Worm (Caenorhabditis elegans) whole organism, L2 larva: ENCODE results near the gene clec-219.

Source experiments
- C34F6.9 ChIP-seq: fragments of 150-350 bp; optimal IDR thresholded peaks from 2 replicates; lab custom pipeline; 2014; ENCODE audit warnings: missing biosample characterization, missing genetic modification characterization
- F13H6.1 ChIP-seq: sonication (generic microtip); optimal IDR thresholded peaks from 2 replicates; lab custom pipeline; 2016; ENCODE audit warnings: missing genetic modification characterization, missing compliant biosample characterization
- R02D3.7 ChIP-seq: fragments of 150-350 bp; optimal IDR thresholded peaks from 2 replicates; lab custom pipeline; 2014; ENCODE audit warnings: missing biosample characterization, missing genetic modification characterization
- Y55F3AM.14 ChIP-seq: fragments of 200-800 bp; sonication (Bioruptor generic); optimal IDR thresholded peaks from 2 replicates; lab custom pipeline; 2018; ENCODE audit warnings: mild to moderate bottlenecking, missing genetic modification characterization, missing compliant biosample characterization
- ZK546.5 ChIP-seq: sonication (generic microtip); optimal IDR thresholded peaks from 2 replicates; lab custom pipeline; 2017; ENCODE audit warnings: missing biosample characterization, missing genetic modification characterization
- alr-1 ChIP-seq: fragments of 150-350 bp; optimal IDR thresholded peaks from 2 replicates; lab custom pipeline; 2014; ENCODE audit warnings: missing biosample characterization, missing genetic modification characterization
- ama-1 ChIP-seq: fragments of 150-350 bp; optimal IDR thresholded peaks from 2 replicates; lab custom pipeline; 2018; ENCODE audit warnings: inconsistent platforms
- blmp-1 ChIP-seq: sonication (generic microtip); optimal IDR thresholded peaks from 2 replicates; lab custom pipeline; 2017; ENCODE audit warnings: missing genetic modification characterization, mild to moderate bottlenecking, missing compliant biosample characterization, antibody characterized with exemption, moderate library complexity; ENCODE audit not compliant: insufficient read depth
- crh-2 ChIP-seq: sonication (generic microtip); optimal IDR thresholded peaks from 2 replicates; lab custom pipeline; 2017; ENCODE audit warnings: missing biosample characterization, missing genetic modification characterization
- dmd-4 ChIP-seq: sonication (generic microtip); optimal IDR thresholded peaks from 2 replicates; lab custom pipeline; 2017; ENCODE audit warnings: missing biosample characterization, missing genetic modification characterization
- egl-27 ChIP-seq: sonication (generic microtip); optimal IDR thresholded peaks from 3 replicates; lab custom pipeline; 2017; ENCODE audit warnings: missing biosample characterization, missing genetic modification reagents, missing genetic modification characterization
- elt-1 ChIP-seq: fragments of 150-350 bp; optimal IDR thresholded peaks from 2 replicates; lab custom pipeline; 2014; ENCODE audit warnings: missing biosample characterization, missing genetic modification characterization
- elt-3 ChIP-seq: sonication (generic microtip); optimal IDR thresholded peaks from 2 replicates; lab custom pipeline; 2017; ENCODE audit warnings: missing biosample characterization, missing genetic modification characterization
- fos-1 ChIP-seq: fragments of 150-350 bp; optimal IDR thresholded peaks from 2 replicates; lab custom pipeline; 2014; ENCODE audit warnings: missing biosample characterization, missing genetic modification characterization
- gmeb-1 ChIP-seq: fragments of 150-350 bp; optimal IDR thresholded peaks from 2 replicates; lab custom pipeline; 2014; ENCODE audit warnings: missing biosample characterization, missing genetic modification characterization
- lin-13 ChIP-seq: fragments of 150-350 bp; optimal IDR thresholded peaks from 2 replicates; lab custom pipeline; 2014; ENCODE audit warnings: missing biosample characterization, missing genetic modification reagents, missing genetic modification characterization
- lin-39 ChIP-seq: fragments of 150-350 bp; optimal IDR thresholded peaks from 2 replicates; lab custom pipeline; 2014; ENCODE audit warnings: missing biosample characterization, missing genetic modification reagents, missing genetic modification characterization
- lsy-2 ChIP-seq, 2 experiments: fragments of 150-350 bp in 1 of 2; sonication (generic microtip) in 1 of 2; optimal IDR thresholded peaks; 2 replicates each; lab custom pipeline; 2014 to 2017; ENCODE audit warnings: missing biosample characterization in 2 of 2, missing genetic modification characterization in 2 of 2
- mab-5 ChIP-seq: fragments of 150-350 bp; optimal IDR thresholded peaks from 2 replicates; lab custom pipeline; 2014; ENCODE audit warnings: missing biosample characterization, missing genetic modification characterization
- mdl-1 ChIP-seq, 2 experiments: fragments of 150-350 bp in 1 of 2; sonication (generic microtip) in 1 of 2; optimal IDR thresholded peaks; 2 replicates each; lab custom pipeline; 2017; ENCODE audit warnings: missing biosample characterization in 2 of 2, missing genetic modification characterization in 2 of 2
- nhr-10 ChIP-seq: sonication (generic microtip); optimal IDR thresholded peaks from 2 replicates; lab custom pipeline; 2017; ENCODE audit warnings: missing biosample characterization, missing genetic modification characterization
- nhr-11 ChIP-seq: fragments of 150-350 bp; optimal IDR thresholded peaks from 2 replicates; lab custom pipeline; 2014; ENCODE audit warnings: missing biosample characterization, missing genetic modification characterization
- nhr-12 ChIP-seq: fragments of 150-350 bp; optimal IDR thresholded peaks from 2 replicates; lab custom pipeline; 2014; ENCODE audit warnings: missing biosample characterization, missing genetic modification characterization
- nhr-129 ChIP-seq: fragments of 150-350 bp; optimal IDR thresholded peaks from 2 replicates; lab custom pipeline; 2014; ENCODE audit warnings: missing biosample characterization, missing genetic modification characterization
- nhr-21 ChIP-seq: fragments of 150-350 bp; optimal IDR thresholded peaks from 2 replicates; lab custom pipeline; 2014; ENCODE audit warnings: missing biosample characterization, missing genetic modification characterization
- nhr-23 ChIP-seq: fragments of 150-350 bp; optimal IDR thresholded peaks from 2 replicates; lab custom pipeline; 2014; ENCODE audit warnings: missing biosample characterization, missing genetic modification reagents, missing genetic modification characterization
- nhr-25 ChIP-seq: fragments of 150-350 bp; sonication (generic microtip); optimal IDR thresholded peaks from 3 replicates; lab custom pipeline; 2014; ENCODE audit warnings: missing biosample characterization, missing genetic modification characterization
- nhr-6 ChIP-seq: fragments of 150-350 bp; optimal IDR thresholded peaks from 2 replicates; lab custom pipeline; 2014; ENCODE audit warnings: missing biosample characterization, missing genetic modification characterization
- nhr-77 ChIP-seq: fragments of 150-350 bp; optimal IDR thresholded peaks from 2 replicates; lab custom pipeline; 2014; ENCODE audit warnings: missing biosample characterization, missing genetic modification characterization
- peb-1 ChIP-seq: fragments of 150-350 bp; optimal IDR thresholded peaks from 2 replicates; lab custom pipeline; 2014; ENCODE audit warnings: missing biosample characterization, missing genetic modification characterization
- sem-4 ChIP-seq: fragments of 150-350 bp; optimal IDR thresholded peaks from 2 replicates; lab custom pipeline; 2014; ENCODE audit warnings: missing biosample characterization, missing genetic modification reagents, missing genetic modification characterization
- sma-3 ChIP-seq: sonication (generic microtip); optimal IDR thresholded peaks from 2 replicates; lab custom pipeline; 2016; ENCODE audit warnings: missing genetic modification reagents, missing genetic modification characterization, missing compliant biosample characterization
- sma-9 ChIP-seq, 2 experiments: fragments of 150-350 bp in 1 of 2; sonication (generic microtip) in 1 of 2; optimal IDR thresholded peaks; 2 replicates each; lab custom pipeline; 2014 to 2016; ENCODE audit warnings: missing genetic modification characterization in 2 of 2, mild to moderate bottlenecking in 1 of 2, missing biosample characterization in 1 of 2, missing compliant biosample characterization in 1 of 2, missing genetic modification reagents in 1 of 2, moderate library complexity in 1 of 2
- snpc-4 ChIP-seq: fragments of 150-350 bp; optimal IDR thresholded peaks from 2 replicates; lab custom pipeline; 2014; ENCODE audit warnings: missing biosample characterization, missing genetic modification characterization
- unc-39 ChIP-seq: fragments of 150-350 bp; optimal IDR thresholded peaks from 2 replicates; lab custom pipeline; 2014; ENCODE audit warnings: missing biosample characterization, missing genetic modification characterization
- unc-55 ChIP-seq: fragments of 150-350 bp; sonication (generic microtip); optimal IDR thresholded peaks from 3 replicates; lab custom pipeline; 2014; ENCODE audit warnings: missing biosample characterization, missing genetic modification reagents, missing genetic modification characterization
- zag-1 ChIP-seq: fragments of 150-350 bp; optimal IDR thresholded peaks from 2 replicates; lab custom pipeline; 2014; ENCODE audit warnings: missing biosample characterization, missing genetic modification characterization
- ztf-11 ChIP-seq: sonication (generic microtip); optimal IDR thresholded peaks from 2 replicates; lab custom pipeline; 2017; ENCODE audit warnings: missing biosample characterization, missing genetic modification characterization
- ztf-4 ChIP-seq: fragments of 150-350 bp; optimal IDR thresholded peaks from 2 replicates; lab custom pipeline; 2014; ENCODE audit warnings: missing biosample characterization, missing genetic modification characterization

clec-219 gene

DNA sequence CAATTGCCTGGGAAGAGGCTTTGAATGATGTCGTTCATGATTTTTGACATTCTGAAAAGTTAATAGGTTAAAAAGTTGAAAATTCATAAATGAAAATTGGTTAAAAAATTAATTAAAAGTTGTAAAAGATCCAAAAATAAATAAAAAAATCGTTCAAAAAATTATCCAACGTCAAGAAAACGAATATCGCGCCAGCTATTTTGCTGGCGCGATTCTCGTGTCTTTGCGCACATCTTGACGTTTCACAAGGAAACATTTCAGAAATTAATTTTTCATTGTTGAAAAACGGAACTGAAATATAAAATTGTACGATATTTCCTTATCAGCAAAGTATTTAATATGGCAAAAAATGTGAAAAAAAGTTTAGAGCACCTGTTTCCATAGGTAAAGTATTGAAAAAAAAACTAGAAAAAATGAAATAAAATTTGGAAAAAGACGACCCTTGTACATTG lies 40.9 kb downstream of the clec-219 start, which contains the start of gene mpdu-1:
Gene mpdu-1 (minus strand): TSS at position 51 of the 452 bp plus-strand sequence.
- peak; percentile 77 for TF ChIP-seq snpc-4
- peak; percentile 77 for TF ChIP-seq unc-55 (GFP tag; lab: Kevin White, UChicago)
- peak; percentile 50 for TF ChIP-seq egl-27 (tag; lab: Kevin White, UChicago)
- TF ChIP-seq nhr-11: no peak
- TF ChIP-seq elt-1 (tag; lab: Kevin White, UChicago): no peak
- TF ChIP-seq sem-4 (tag; lab: Kevin White, UChicago): peak; percentile 17
- TF ChIP-seq dmd-4: no peak
- TF ChIP-seq nhr-6 (tag; lab: Kevin White, UChicago): peak; percentile 61
- TF ChIP-seq nhr-21 (tag; lab: Kevin White, UChicago): peak; percentile 44
- no peak for TF ChIP-seq ama-1 (lab: Kevin White, UChicago)
- TF ChIP-seq gmeb-1 (tag; lab: Kevin White, UChicago): peak; percentile 78
- peak; percentile 80 for TF ChIP-seq C34F6.9 (tag; lab: Kevin White, UChicago)
- no peak for TF ChIP-seq nhr-12 (tag; lab: Kevin White, UChicago)
- TF ChIP-seq ZK546.5 (tag; lab: Kevin White, UChicago): no peak
- no peak for TF ChIP-seq nhr-77
- TF ChIP-seq nhr-25 (tag; lab: Kevin White, UChicago): no peak
- no peak for TF ChIP-seq blmp-1
- no peak for TF ChIP-seq unc-39 (tag; lab: Kevin White, UChicago)
- peak; percentile 71 for TF ChIP-seq crh-2
- peak; percentile 24 for TF ChIP-seq alr-1 (tag; lab: Kevin White, UChicago)
- peak; percentile 75 for TF ChIP-seq fos-1 (tag; lab: Kevin White, UChicago)
- TF ChIP-seq ztf-4 (tag; lab: Kevin White, UChicago): peak; percentile 48
- peak; percentile 48 for TF ChIP-seq sma-3 (GFP tag; lab: Kevin White, UChicago)
- peak; percentile 2 for TF ChIP-seq R02D3.7 (tag; lab: Kevin White, UChicago)
- TF ChIP-seq lsy-2 (tag; optimal IDR thresholded peaks at IDR 0.05; lab: Kevin White, UChicago): peak; percentile 39 to 86
- peak; percentile 77 for TF ChIP-seq sma-9 (GFP tag; optimal IDR thresholded peaks at IDR 0.05; lab: Kevin White, UChicago)
- no peak for TF ChIP-seq sma-9 (tag; optimal IDR thresholded peaks at IDR 0.05; lab: Kevin White, UChicago)
- TF ChIP-seq lin-13: peak; percentile 64
- TF ChIP-seq ztf-11 (tag; lab: Kevin White, UChicago): no peak
- TF ChIP-seq lin-39 (tag; lab: Kevin White, UChicago): no peak
- no peak for TF ChIP-seq zag-1 (tag; lab: Kevin White, UChicago)
- peak; percentile 61 for TF ChIP-seq F13H6.1 (tag; lab: Kevin White, UChicago)

- TF ChIP-seq nhr-77: no peak
- TF ChIP-seq snpc-4: no peak
- no peak for TF ChIP-seq ama-1 (lab: Kevin White, UChicago)
- no peak for TF ChIP-seq nhr-25 (tag; lab: Kevin White, UChicago)
- TF ChIP-seq unc-39 (tag; lab: Kevin White, UChicago): no peak
- no peak for TF ChIP-seq mab-5 (tag; lab: Kevin White, UChicago)
- TF ChIP-seq nhr-10 (tag; lab: Kevin White, UChicago): no peak
- TF ChIP-seq C34F6.9 (tag; lab: Kevin White, UChicago): no peak
- no peak for TF ChIP-seq elt-1 (tag; lab: Kevin White, UChicago)
- TF ChIP-seq nhr-129 (tag; lab: Kevin White, UChicago): no peak
- TF ChIP-seq gmeb-1 (tag; lab: Kevin White, UChicago): no peak
- TF ChIP-seq elt-3 (tag; lab: Kevin White, UChicago): no peak
- no peak for TF ChIP-seq peb-1
- TF ChIP-seq ZK546.5 (tag; lab: Kevin White, UChicago): no peak
These were observed 41.6 kb downstream of the clec-219 start, which contains the start of gene F38E1.6 for ce11 chrV:8359792-8360191. TSS of gene F38E1.6 (plus strand) at chrV:8360092.

DNA sequence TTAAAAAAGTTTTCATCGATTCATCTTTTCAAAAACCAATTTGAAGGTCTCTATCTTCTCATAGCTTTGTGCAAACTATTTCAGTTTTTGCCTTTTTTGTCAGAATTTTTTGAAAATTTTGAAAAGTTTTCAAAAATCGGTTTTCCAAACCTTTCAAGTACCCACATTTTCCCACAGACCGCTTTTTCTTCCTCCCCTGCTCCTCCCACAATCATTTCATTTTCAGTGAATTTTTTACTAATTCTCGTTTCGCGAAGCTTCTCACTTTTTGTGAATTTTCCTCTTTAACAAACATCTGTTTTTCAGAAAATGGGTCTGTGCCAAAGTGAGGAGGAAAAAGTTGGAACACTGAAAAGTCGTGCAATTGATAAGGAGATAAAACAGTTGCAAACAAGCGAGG lies 52.5 kb downstream of the clec-219 start, which contains the start of gene gpa-2:
Gene gpa-2 (plus strand): TSS at position 301 of the 400 bp plus-strand sequence.
- TF ChIP-seq Y55F3AM.14 (GFP tag; lab: Kevin White, UChicago): no peak
- TF ChIP-seq ztf-11 (tag; lab: Kevin White, UChicago): no peak
- no peak for TF ChIP-seq egl-27 (tag; lab: Kevin White, UChicago)
- no peak for TF ChIP-seq unc-39 (tag; lab: Kevin White, UChicago)
- TF ChIP-seq lin-13: no peak
- TF ChIP-seq lsy-2 (tag; optimal IDR thresholded peaks at IDR 0.05; lab: Kevin White, UChicago): no peak
- no peak for TF ChIP-seq R02D3.7 (tag; lab: Kevin White, UChicago)
- no peak for TF ChIP-seq ama-1 (lab: Kevin White, UChicago)
- no peak for TF ChIP-seq sma-3 (GFP tag; lab: Kevin White, UChicago)
- no peak for TF ChIP-seq crh-2
- no peak for TF ChIP-seq sma-9 (GFP tag; optimal IDR thresholded peaks at IDR 0.05; lab: Kevin White, UChicago)
- no peak for TF ChIP-seq sma-9 (tag; optimal IDR thresholded peaks at IDR 0.05; lab: Kevin White, UChicago)
- TF ChIP-seq snpc-4: no peak
- TF ChIP-seq ztf-4 (tag; lab: Kevin White, UChicago): no peak
- TF ChIP-seq nhr-21 (tag; lab: Kevin White, UChicago): no peak
- no peak for TF ChIP-seq peb-1
- TF ChIP-seq nhr-23: no peak
- no peak for TF ChIP-seq mdl-1 (tag; optimal IDR thresholded peaks at IDR 0.05; lab: Kevin White, UChicago)
- no peak for TF ChIP-seq nhr-129 (tag; lab: Kevin White, UChicago)
- TF ChIP-seq fos-1 (tag; lab: Kevin White, UChicago): no peak
